Worm (Caenorhabditis elegans) whole organism, L2 larva: Measurements from ENCODE around the gene srb-13.

Source experiments
- F13H6.1 ChIP-seq: sonication (generic microtip); optimal IDR thresholded peaks from 2 replicates; lab custom pipeline; 2016; ENCODE audit warnings: missing genetic modification characterization, missing compliant biosample characterization
- ama-1 ChIP-seq: fragments of 150-350 bp; optimal IDR thresholded peaks from 2 replicates; lab custom pipeline; 2018; ENCODE audit warnings: inconsistent platforms
- ceh-82 ChIP-seq: fragments of 150-350 bp; optimal IDR thresholded peaks from 2 replicates; lab custom pipeline; 2014; ENCODE audit warnings: missing biosample characterization, missing genetic modification characterization
- lin-11 ChIP-seq: fragments of 150-350 bp; sonication (generic microtip); optimal IDR thresholded peaks from 2 replicates; lab custom pipeline; 2014; ENCODE audit warnings: missing biosample characterization, missing genetic modification characterization, inconsistent platforms, mixed read lengths
- lsy-2 ChIP-seq, 2 experiments: fragments of 150-350 bp in 1 of 2; sonication (generic microtip) in 1 of 2; optimal IDR thresholded peaks; 2 replicates each; lab custom pipeline; 2014 to 2017; ENCODE audit warnings: missing biosample characterization in 2 of 2, missing genetic modification characterization in 2 of 2
- mbf-1 ChIP-seq: sonication (generic microtip); optimal IDR thresholded peaks from 2 replicates; lab custom pipeline; 2017; ENCODE audit warnings: missing biosample characterization, missing genetic modification characterization
- nhr-237 ChIP-seq: fragments of 150-350 bp; optimal IDR thresholded peaks from 2 replicates; lab custom pipeline; 2014; ENCODE audit warnings: missing biosample characterization, missing genetic modification characterization
- unc-62 ChIP-seq: fragments of 150-350 bp; optimal IDR thresholded peaks from 2 replicates; lab custom pipeline; 2014; ENCODE audit warnings: missing biosample characterization, missing genetic modification reagents, missing genetic modification characterization
- zag-1 ChIP-seq: fragments of 150-350 bp; optimal IDR thresholded peaks from 2 replicates; lab custom pipeline; 2014; ENCODE audit warnings: missing biosample characterization, missing genetic modification characterization

- no peak for TF ChIP-seq mbf-1 (tag; lab: Kevin White, UChicago)
- no peak for TF ChIP-seq lin-11 (tag; lab: Kevin White, UChicago)
- no peak for TF ChIP-seq lsy-2 (tag; optimal IDR thresholded peaks at IDR 0.05; lab: Kevin White, UChicago)
- no peak for TF ChIP-seq unc-62 (GFP tag; lab: Kevin White, UChicago)
- TF ChIP-seq zag-1 (tag; lab: Kevin White, UChicago): no peak
- no peak for TF ChIP-seq ama-1
- TF ChIP-seq F13H6.1: no peak
- no peak for TF ChIP-seq ceh-82 (tag; lab: Kevin White, UChicago)
- no peak for TF ChIP-seq nhr-237 (tag; lab: Kevin White, UChicago)
Measured at ce11 chrII:5115733-5116132, 41.7 kb downstream of the srb-13 start, which contains the start of gene srsy-1.
